Worm (Caenorhabditis elegans) whole organism, young adult: Measurements from ENCODE around the gene C43H6.12.
A peak's percentile ranks its signal among the peaks of the same experiment; 100 is the strongest.

ENCODE experiments used
- F49E8.2 ChIP-seq: sonication (generic microtip); optimal IDR thresholded peaks from 3 replicates; lab custom pipeline; 2017; ENCODE audit warnings: missing genetic modification characterization, mild to moderate bottlenecking, missing compliant biosample characterization, antibody characterized with exemption, moderate library complexity; ENCODE audit not compliant: insufficient read depth
- K12H6.12 ChIP-seq: fragments of 200-800 bp; sonication (Bioruptor generic); optimal IDR thresholded peaks from 2 replicates; lab custom pipeline; 2018; ENCODE audit warnings: mild to moderate bottlenecking, missing genetic modification characterization, missing compliant biosample characterization
- Y53G8AR.9 ChIP-seq: fragments of 200-800 bp; sonication (Bioruptor generic); conservative IDR thresholded peaks from 2 replicates; pipeline ENCODE4 v1.3.6; 2022; ENCODE audit warnings: missing genetic modification reagents, missing genetic modification characterization, missing compliant biosample characterization
- Y56A3A.18 ChIP-seq: fragments of 200-800 bp; sonication (Bioruptor generic); IDR thresholded peaks from 2 replicates; pipeline ENCODE4 v1.3.6; 2022; ENCODE audit warnings: missing genetic modification reagents, missing genetic modification characterization, missing compliant biosample characterization
- Y79H2A.3 ChIP-seq: fragments of 200-800 bp; sonication (Bioruptor generic); conservative IDR thresholded peaks from 2 replicates; pipeline ENCODE4 v1.3.6; 2022; ENCODE audit warnings: missing genetic modification reagents, missing genetic modification characterization, missing compliant biosample characterization
- atf-7 ChIP-seq: sonication (generic microtip); optimal IDR thresholded peaks from 2 replicates; lab custom pipeline; 2017; ENCODE audit warnings: mild to moderate bottlenecking, missing genetic modification characterization, missing compliant biosample characterization
- attf-5 ChIP-seq: fragments of 200-800 bp; sonication (Bioruptor generic); optimal IDR thresholded peaks from 2 replicates; lab custom pipeline; 2018; ENCODE audit warnings: mild to moderate bottlenecking, missing genetic modification characterization, missing compliant biosample characterization
- bed-1 ChIP-seq: fragments of 200-800 bp; sonication (Bioruptor generic); IDR thresholded peaks from 2 replicates; pipeline ENCODE4 v1.3.6; 2022; ENCODE audit warnings: missing genetic modification reagents, missing genetic modification characterization, missing compliant biosample characterization
- cebp-1 ChIP-seq, 2 experiments: fragments of 200-800 bp in 1 of 2; sonication (Bioruptor generic) in 1 of 2; sonication (generic microtip) in 1 of 2; IDR thresholded peaks in 1 of 2; optimal IDR thresholded peaks in 1 of 2; 2 replicates each; pipeline versions ENCODE4 v1.3.6 to Lab custom; 2017 to 2022; ENCODE audit warnings: missing compliant biosample characterization in 2 of 2, missing genetic modification characterization in 2 of 2, mild to moderate bottlenecking in 1 of 2, missing genetic modification reagents in 1 of 2, moderate library complexity in 1 of 2
- dox-1 ChIP-seq: fragments of 200-800 bp; sonication (Bioruptor generic); IDR thresholded peaks from 2 replicates; pipeline ENCODE4 v1.3.6; 2022; ENCODE audit warnings: missing genetic modification reagents, missing genetic modification characterization, missing compliant biosample characterization
- egl-44 ChIP-seq: fragments of 200-800 bp; sonication (Bioruptor generic); IDR thresholded peaks from 2 replicates; pipeline ENCODE4 v1.3.6; 2022; ENCODE audit warnings: missing genetic modification reagents, missing genetic modification characterization, missing compliant biosample characterization
- egrh-3 ChIP-seq: fragments of 200-800 bp; sonication (Bioruptor generic); IDR thresholded peaks from 2 replicates; pipeline ENCODE4 v1.3.6; 2022; ENCODE audit warnings: missing genetic modification reagents, missing genetic modification characterization, missing compliant biosample characterization
- ekl-4 ChIP-seq: fragments of 200-800 bp; sonication (Bioruptor generic); IDR thresholded peaks from 2 replicates; pipeline ENCODE4 v1.3.6; 2022; ENCODE audit warnings: missing genetic modification reagents, missing genetic modification characterization, missing compliant biosample characterization
- gei-17 ChIP-seq: fragments of 200-800 bp; sonication (Bioruptor generic); optimal IDR thresholded peaks from 2 replicates; lab custom pipeline; 2018; ENCODE audit warnings: mild to moderate bottlenecking, missing genetic modification characterization, missing compliant biosample characterization
- hmg-1.2 ChIP-seq: fragments of 200-800 bp; sonication (Bioruptor generic); IDR thresholded peaks from 2 replicates; pipeline ENCODE4 v1.3.6; 2022; ENCODE audit warnings: missing genetic modification reagents, missing genetic modification characterization, missing compliant biosample characterization
- hrde-1 ChIP-seq: sonication (generic microtip); optimal IDR thresholded peaks from 2 replicates; lab custom pipeline; 2016; ENCODE audit warnings: missing genetic modification characterization, mild to moderate bottlenecking, missing compliant biosample characterization, moderate library complexity, missing genotype, missing genetic modification reagents, borderline replicate concordance
- let-526 ChIP-seq: fragments of 200-800 bp; sonication (Bioruptor generic); IDR thresholded peaks from 2 replicates; pipeline ENCODE4 v1.3.6; 2022; ENCODE audit warnings: missing genetic modification reagents, missing genetic modification characterization, missing compliant biosample characterization
- lin-40 ChIP-seq: sonication (generic microtip); optimal IDR thresholded peaks from 2 replicates; lab custom pipeline; 2016; ENCODE audit warnings: missing genetic modification characterization, mild to moderate bottlenecking, missing compliant biosample characterization, missing genotype, missing genetic modification reagents
- madf-10 ChIP-seq: sonication (generic microtip); optimal IDR thresholded peaks from 2 replicates; lab custom pipeline; 2016; ENCODE audit warnings: mild to moderate bottlenecking, missing genetic modification characterization, missing compliant biosample characterization
- madf-3 ChIP-seq: fragments of 200-800 bp; sonication (Bioruptor generic); IDR thresholded peaks from 2 replicates; pipeline ENCODE4 v1.3.6; 2022; ENCODE audit warnings: missing genetic modification reagents, missing genetic modification characterization, missing compliant biosample characterization
- madf-8 ChIP-seq: fragments of 200-800 bp; sonication (Bioruptor generic); conservative IDR thresholded peaks from 2 replicates; pipeline ENCODE4 v1.3.6; 2022; ENCODE audit warnings: missing genetic modification reagents, missing genetic modification characterization, missing compliant biosample characterization
- mcd-1 ChIP-seq: fragments of 200-800 bp; sonication (Bioruptor generic); IDR thresholded peaks from 2 replicates; pipeline ENCODE4 v1.3.6; 2022; ENCODE audit warnings: missing genetic modification reagents, missing genetic modification characterization, missing compliant biosample characterization
- nhr-120 ChIP-seq: fragments of 200-800 bp; sonication (Bioruptor generic); IDR thresholded peaks from 2 replicates; pipeline ENCODE4 v1.3.6; 2022; ENCODE audit warnings: missing genetic modification characterization, missing compliant biosample characterization
- nhr-179 ChIP-seq: sonication (generic microtip); optimal IDR thresholded peaks from 2 replicates; lab custom pipeline; 2016; ENCODE audit warnings: mild to moderate bottlenecking, missing genetic modification characterization, missing compliant biosample characterization
- nhr-80 ChIP-seq: sonication (generic microtip); optimal IDR thresholded peaks from 2 replicates; lab custom pipeline; 2016; ENCODE audit warnings: missing genetic modification characterization, missing compliant biosample characterization
- pbrm-1 ChIP-seq: fragments of 200-800 bp; sonication (Bioruptor generic); IDR thresholded peaks from 2 replicates; pipeline ENCODE4 v1.3.6; 2022; ENCODE audit warnings: missing genetic modification reagents, missing genetic modification characterization, missing compliant biosample characterization
- rec-8 ChIP-seq, 2 experiments: sonication (generic microtip); optimal IDR thresholded peaks; 2 replicates each; lab custom pipeline; 2016; ENCODE audit warnings: mild to moderate bottlenecking in 2 of 2, missing genetic modification characterization in 2 of 2, missing genetic modification reagents in 2 of 2, missing genotype in 2 of 2, missing biosample characterization in 1 of 2, missing compliant biosample characterization in 1 of 2, moderate library complexity in 1 of 2
- rpc-1 ChIP-seq, 2 experiments: fragments of 150-350 bp in 1 of 2; sonication (generic microtip) in 1 of 2; optimal IDR thresholded peaks; 2 replicates each; lab custom pipeline; 2014 to 2018; ENCODE audit warnings: missing biosample characterization in 1 of 2, missing genetic modification characterization in 1 of 2, missing genetic modification reagents in 1 of 2, missing genotype in 1 of 2
- snpc-1.1 ChIP-seq: sonication (generic microtip); optimal IDR thresholded peaks from 2 replicates; lab custom pipeline; 2017; ENCODE audit warnings: missing genetic modification characterization, mild to moderate bottlenecking, missing compliant biosample characterization, antibody characterized with exemption, moderate library complexity, missing genotype, missing genetic modification reagents; ENCODE audit not compliant: insufficient read depth
- snpc-1.3 ChIP-seq: sonication (generic microtip); optimal IDR thresholded peaks from 2 replicates; lab custom pipeline; 2017; ENCODE audit warnings: missing genetic modification characterization, mild to moderate bottlenecking, missing compliant biosample characterization, antibody characterized with exemption, moderate library complexity, missing genotype, missing genetic modification reagents; ENCODE audit not compliant: insufficient read depth
- snpc-4 ChIP-seq, 5 experiments: fragments of 150-350 bp in 1 of 5; sonication (generic microtip) in 4 of 5; optimal IDR thresholded peaks; 2 replicates each; lab custom pipeline; 2014 to 2018; ENCODE audit warnings: missing genetic modification characterization in 5 of 5, missing biosample characterization in 3 of 5, antibody characterized with exemption in 2 of 5, mild to moderate bottlenecking in 2 of 5, missing compliant biosample characterization in 2 of 5, missing genotype in 2 of 5, moderate library complexity in 2 of 5, missing genetic modification reagents in 1 of 5
- zfh-2 ChIP-seq: fragments of 200-800 bp; sonication (Bioruptor generic); conservative IDR thresholded peaks from 2 replicates; pipeline ENCODE4 v1.3.6; 2022; ENCODE audit warnings: missing genetic modification reagents, missing genetic modification characterization, missing compliant biosample characterization
- zim-3 ChIP-seq: sonication (generic microtip); optimal IDR thresholded peaks from 2 replicates; lab custom pipeline; 2017; ENCODE audit warnings: mild to moderate bottlenecking, missing genetic modification characterization, moderate library complexity, missing compliant biosample characterization
- ztf-18 ChIP-seq: sonication (generic microtip); optimal IDR thresholded peaks from 2 replicates; lab custom pipeline; 2016; ENCODE audit warnings: missing genotype, mild to moderate bottlenecking, missing genetic modification characterization, missing compliant biosample characterization
- ztf-22 ChIP-seq: fragments of 200-800 bp; sonication (Bioruptor generic); optimal IDR thresholded peaks from 2 replicates; lab custom pipeline; 2018; ENCODE audit warnings: mild to moderate bottlenecking, missing genetic modification characterization, moderate library complexity, missing compliant biosample characterization
- ztf-26 ChIP-seq: sonication (generic microtip); optimal IDR thresholded peaks from 2 replicates; lab custom pipeline; 2017; ENCODE audit warnings: missing genetic modification characterization, missing compliant biosample characterization

The C43H6.12 gene

ce11 chrX:2432459-2432858 lies 23.1 kb downstream of the C43H6.12 start (continued):
- TF ChIP-seq madf-8 (GFP tag; lab: Robert Waterston, UW) (no peak), zfh-2 (GFP tag; lab: Robert Waterston, UW) (peak; percentile 98), let-526 (GFP tag; lab: Robert Waterston, UW) (no peak), F49E8.2 (tag; lab: Kevin White, UChicago) (no peak), snpc-1.1 (no peak), nhr-120 (GFP tag; lab: Robert Waterston, UW) (no peak), Y56A3A.18 (GFP tag; lab: Robert Waterston, UW) (peak; percentile 52; the same call in 1 of the 2 replicates), lin-40 (peak; percentile 44), egrh-3 (GFP tag; lab: Robert Waterston, UW) (peak; percentile 93), atf-7 (no peak), nhr-80 (tag; lab: Kevin White, UChicago) (peak; percentile 91), nhr-179 (no peak), attf-5 (GFP tag; lab: Kevin White, UChicago) (peak; percentile 47), madf-10 (tag; lab: Kevin White, UChicago) (peak; percentile 10), madf-3 (GFP tag; lab: Robert Waterston, UW) (no peak), gei-17 (GFP tag; lab: Kevin White, UChicago) (no peak), rpc-1 (optimal IDR thresholded peaks at IDR 0.05; lab: Kevin White, UChicago) (no peak), rpc-1 (tag; optimal IDR thresholded peaks at IDR 0.05; lab: Kevin White, UChicago) (no peak), ztf-18 (tag; lab: Kevin White, UChicago) (peak; percentile 29), pbrm-1 (GFP tag; lab: Robert Waterston, UW) (no peak), dox-1 (GFP tag; lab: Robert Waterston, UW) (peak; percentile 55; the same call in 1 of the 2 replicates), ekl-4 (GFP tag; lab: Robert Waterston, UW) (0 out of 2 replicates have a peak, but pooled peaks have one; percentile 26), ztf-26 (tag; lab: Kevin White, UChicago) (peak; percentile 20), Y79H2A.3 (GFP tag; lab: Robert Waterston, UW) (no peak), Y53G8AR.9 (0 out of 2 replicates have a peak, but pooled peaks have one; percentile 26), ztf-22 (GFP tag; lab: Kevin White, UChicago) (no peak), snpc-4 (GFP tag; optimal IDR thresholded peaks at IDR 0.05; lab: Kevin White, UChicago) (no peak), snpc-4 (tag; optimal IDR thresholded peaks at IDR 0.05; lab: Kevin White, UChicago) (no peak), K12H6.12 (tag; lab: Kevin White, UChicago) (peak; percentile 54), egl-44 (GFP tag; lab: Robert Waterston, UW) (no peak), hmg-1.2 (GFP tag; lab: Robert Waterston, UW) (peak; percentile 58), snpc-1.3 (no peak)
- TF ChIP-seq, all 124 proteins: peak for 21

ce11 chrX:2433805-2434204 lies 24.4 kb downstream of the C43H6.12 start:
- TF ChIP-seq cebp-1 (GFP tag; IDR thresholded peaks at IDR 0.05; lab: Robert Waterston, UW) (no peak), cebp-1 (tag; optimal IDR thresholded peaks at IDR 0.05; lab: Kevin White, UChicago) (peak; percentile 22), hrde-1 (tag; lab: Kevin White, UChicago) (no peak), bed-1 (GFP tag; lab: Robert Waterston, UW) (no peak), rec-8 (tag; optimal IDR thresholded peaks at IDR 0.05; lab: Kevin White, UChicago) (no peak), mcd-1 (no peak), zim-3 (tag; lab: Kevin White, UChicago) (no peak), F49E8.2 (tag; lab: Kevin White, UChicago) (no peak)
